Worm (Caenorhabditis elegans): Measurements from ENCODE around the gene C13A2.4.

DNA sequence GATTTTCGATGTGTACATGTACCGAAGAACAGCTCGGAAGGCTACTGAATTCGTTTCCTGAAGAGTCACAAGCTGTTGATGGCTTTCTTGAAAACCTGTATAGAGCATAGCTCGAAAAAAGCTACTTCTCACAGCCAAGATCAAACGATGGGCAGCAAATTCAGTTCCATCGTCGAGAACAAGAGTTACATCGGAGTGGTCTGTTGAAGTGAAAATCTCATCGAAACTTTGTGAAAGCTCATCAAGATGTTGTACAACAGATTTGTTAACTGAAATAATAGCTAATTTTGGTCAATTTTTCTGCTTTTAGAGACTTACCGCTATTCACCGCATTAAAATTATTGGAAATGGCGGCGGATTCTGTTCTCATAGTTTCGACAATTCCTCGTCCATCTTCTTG lies 42.5 kb upstream of the C13A2.4 start:
- no peak for TF ChIP-seq nfya-1 (tag; optimal IDR thresholded peaks at IDR 0.05)
- no peak for TF ChIP-seq lin-11 (tag; optimal IDR thresholded peaks at IDR 0.05)
- no peak for TF ChIP-seq K09A11.1 (tag; optimal IDR thresholded peaks at IDR 0.05; ENCODE audit: insufficient read depth)
- no peak for TF ChIP-seq unc-42 (tag; optimal IDR thresholded peaks at IDR 0.05)
- TF ChIP-seq pat-9 (tag; optimal IDR thresholded peaks at IDR 0.05) = no peak

Data from whole organism, late embryonic.